Worm (Caenorhabditis elegans) whole organism, young adult: Measurements from ENCODE around the gene C04F5.8.

Source experiments
- B0336.3 ChIP-seq: fragments of 200-800 bp; sonication (Bioruptor generic); IDR thresholded peaks from 2 replicates; pipeline ENCODE4 v1.3.6; 2022; ENCODE audit warnings: missing genetic modification characterization, missing compliant biosample characterization
- F22D6.2 ChIP-seq: sonication (generic microtip); optimal IDR thresholded peaks from 2 replicates; lab custom pipeline; 2016; ENCODE audit warnings: mild to moderate bottlenecking, missing genetic modification characterization, missing compliant biosample characterization
- lsy-27 ChIP-seq: sonication (generic microtip); optimal IDR thresholded peaks from 2 replicates; lab custom pipeline; 2017; ENCODE audit warnings: missing genetic modification characterization, mild to moderate bottlenecking, missing compliant biosample characterization, antibody characterized with exemption, missing genotype, borderline replicate concordance; ENCODE audit not compliant: insufficient read depth
- unc-130 ChIP-seq: sonication (generic microtip); optimal IDR thresholded peaks from 2 replicates; lab custom pipeline; 2016; ENCODE audit warnings: missing genetic modification reagents, missing genetic modification characterization, missing compliant biosample characterization
- unc-62 ChIP-seq: fragments of 150-350 bp; optimal IDR thresholded peaks from 2 replicates; lab custom pipeline; 2014; ENCODE audit warnings: missing biosample characterization, missing genetic modification reagents, missing genetic modification characterization

- TF ChIP-seq unc-130 (GFP tag; lab: Kevin White, UChicago) (no peak), F22D6.2 (no peak), lsy-27 (tag; lab: Kevin White, UChicago) (no peak), unc-62 (GFP tag; lab: Kevin White, UChicago) (no peak), B0336.3 (GFP tag; lab: Robert Waterston, UW) (no peak)
Measured at ce11 chrV:5098925-5099324, 14.6 kb downstream of the C04F5.8 start, which contains the start of gene unc-46.
